Worm (Caenorhabditis elegans) whole organism, young adult: ENCODE data around the gene mop-25.1.

Experiments used
- B0019.2 ChIP-seq: fragments of 200-800 bp; sonication (Bioruptor generic); conservative IDR thresholded peaks from 2 replicates; pipeline ENCODE4 v1.3.6; 2022; ENCODE audit warnings: missing genetic modification reagents, missing genetic modification characterization, missing compliant biosample characterization
- B0261.1 ChIP-seq: sonication (generic microtip); optimal IDR thresholded peaks from 2 replicates; lab custom pipeline; 2016; ENCODE audit warnings: mild to moderate bottlenecking, missing genetic modification characterization, moderate library complexity, missing compliant biosample characterization
- C17E4.6 ChIP-seq: fragments of 200-800 bp; sonication (Bioruptor generic); IDR thresholded peaks from 2 replicates; pipeline ENCODE4 v1.3.6; 2022; ENCODE audit warnings: missing genetic modification reagents, missing genetic modification characterization, missing compliant biosample characterization
- K11D2.4 ChIP-seq: fragments of 200-800 bp; sonication (Bioruptor generic); IDR thresholded peaks from 2 replicates; pipeline ENCODE4 v1.3.6; 2022; ENCODE audit warnings: missing genetic modification reagents, missing genetic modification characterization, missing compliant biosample characterization
- K12H6.12 ChIP-seq: fragments of 200-800 bp; sonication (Bioruptor generic); optimal IDR thresholded peaks from 2 replicates; lab custom pipeline; 2018; ENCODE audit warnings: mild to moderate bottlenecking, missing genetic modification characterization, missing compliant biosample characterization
- Y95B8A.8 ChIP-seq: fragments of 200-800 bp; sonication (Bioruptor generic); IDR thresholded peaks from 2 replicates; pipeline ENCODE4 v1.3.6; 2022; ENCODE audit warnings: missing genetic modification reagents, missing genetic modification characterization, missing compliant biosample characterization
- ZK185.1 ChIP-seq: sonication (generic microtip); optimal IDR thresholded peaks from 2 replicates; lab custom pipeline; 2016; ENCODE audit warnings: mild to moderate bottlenecking, missing genetic modification characterization, missing compliant biosample characterization; ENCODE audit not compliant: poor library complexity, severe bottlenecking
- ama-1 ChIP-seq, 3 experiments: fragments of 150-350 bp in 1 of 3; sonication (generic microtip) in 2 of 3; optimal IDR thresholded peaks; 2 replicates each; lab custom pipeline; 2014 to 2018; ENCODE audit warnings: missing biosample characterization in 2 of 3, missing genetic modification characterization in 2 of 3, missing genetic modification reagents in 2 of 3
- aptf-3 ChIP-seq: fragments of 200-800 bp; sonication (Bioruptor generic); IDR thresholded peaks from 2 replicates; pipeline ENCODE4 v1.3.6; 2022; ENCODE audit warnings: missing genetic modification characterization, missing compliant biosample characterization
- atf-7 ChIP-seq: sonication (generic microtip); optimal IDR thresholded peaks from 2 replicates; lab custom pipeline; 2017; ENCODE audit warnings: mild to moderate bottlenecking, missing genetic modification characterization, missing compliant biosample characterization
- attf-5 ChIP-seq: fragments of 200-800 bp; sonication (Bioruptor generic); optimal IDR thresholded peaks from 2 replicates; lab custom pipeline; 2018; ENCODE audit warnings: mild to moderate bottlenecking, missing genetic modification characterization, missing compliant biosample characterization
- ccch-3 ChIP-seq: fragments of 200-800 bp; sonication (Bioruptor generic); optimal IDR thresholded peaks from 2 replicates; lab custom pipeline; 2018; ENCODE audit warnings: mild to moderate bottlenecking, missing genetic modification characterization, missing compliant biosample characterization
- cebp-1 ChIP-seq, 2 experiments: fragments of 200-800 bp in 1 of 2; sonication (Bioruptor generic) in 1 of 2; sonication (generic microtip) in 1 of 2; IDR thresholded peaks in 1 of 2; optimal IDR thresholded peaks in 1 of 2; 2 replicates each; pipeline versions ENCODE4 v1.3.6 to Lab custom; 2017 to 2022; ENCODE audit warnings: missing compliant biosample characterization in 2 of 2, missing genetic modification characterization in 2 of 2, mild to moderate bottlenecking in 1 of 2, missing genetic modification reagents in 1 of 2, moderate library complexity in 1 of 2
- cebp-2 ChIP-seq: fragments of 200-800 bp; sonication (Bioruptor generic); IDR thresholded peaks from 2 replicates; pipeline ENCODE4 v1.3.6; 2022; ENCODE audit warnings: missing genetic modification characterization, missing compliant biosample characterization
- ceh-27 ChIP-seq: fragments of 200-800 bp; sonication (Bioruptor generic); optimal IDR thresholded peaks from 2 replicates; lab custom pipeline; 2018; ENCODE audit warnings: mild to moderate bottlenecking, missing genetic modification characterization, moderate library complexity, missing compliant biosample characterization
- ceh-79 ChIP-seq: sonication (generic microtip); optimal IDR thresholded peaks from 2 replicates; lab custom pipeline; 2017; ENCODE audit warnings: mild to moderate bottlenecking, missing genetic modification characterization, missing compliant biosample characterization
- dox-1 ChIP-seq: fragments of 200-800 bp; sonication (Bioruptor generic); IDR thresholded peaks from 2 replicates; pipeline ENCODE4 v1.3.6; 2022; ENCODE audit warnings: missing genetic modification reagents, missing genetic modification characterization, missing compliant biosample characterization
- egrh-3 ChIP-seq: fragments of 200-800 bp; sonication (Bioruptor generic); IDR thresholded peaks from 2 replicates; pipeline ENCODE4 v1.3.6; 2022; ENCODE audit warnings: missing genetic modification reagents, missing genetic modification characterization, missing compliant biosample characterization
- ets-4 ChIP-seq: fragments of 200-800 bp; sonication (Bioruptor generic); optimal IDR thresholded peaks from 2 replicates; lab custom pipeline; 2018; ENCODE audit warnings: mild to moderate bottlenecking, missing genetic modification characterization, missing compliant biosample characterization
- hlh-26 ChIP-seq: fragments of 200-800 bp; sonication (Bioruptor generic); conservative IDR thresholded peaks from 2 replicates; pipeline ENCODE4 v1.3.6; 2022; ENCODE audit warnings: missing genetic modification reagents, missing genetic modification characterization, missing compliant biosample characterization
- hmg-1.2 ChIP-seq: fragments of 200-800 bp; sonication (Bioruptor generic); IDR thresholded peaks from 2 replicates; pipeline ENCODE4 v1.3.6; 2022; ENCODE audit warnings: missing genetic modification reagents, missing genetic modification characterization, missing compliant biosample characterization
- lin-35 ChIP-seq, 3 experiments: fragments of 150-350 bp in 2 of 3; sonication (generic microtip) in 1 of 3; optimal IDR thresholded peaks; 2 replicates each; lab custom pipeline; 2014 to 2018; ENCODE audit warnings: missing biosample characterization in 3 of 3, missing genetic modification characterization in 3 of 3, missing genetic modification reagents in 3 of 3
- lin-40 ChIP-seq: sonication (generic microtip); optimal IDR thresholded peaks from 2 replicates; lab custom pipeline; 2016; ENCODE audit warnings: missing genetic modification characterization, mild to moderate bottlenecking, missing compliant biosample characterization, missing genotype, missing genetic modification reagents
- madf-10 ChIP-seq: sonication (generic microtip); optimal IDR thresholded peaks from 2 replicates; lab custom pipeline; 2016; ENCODE audit warnings: mild to moderate bottlenecking, missing genetic modification characterization, missing compliant biosample characterization
- madf-8 ChIP-seq: fragments of 200-800 bp; sonication (Bioruptor generic); conservative IDR thresholded peaks from 2 replicates; pipeline ENCODE4 v1.3.6; 2022; ENCODE audit warnings: missing genetic modification reagents, missing genetic modification characterization, missing compliant biosample characterization
- mcd-1 ChIP-seq: fragments of 200-800 bp; sonication (Bioruptor generic); IDR thresholded peaks from 2 replicates; pipeline ENCODE4 v1.3.6; 2022; ENCODE audit warnings: missing genetic modification reagents, missing genetic modification characterization, missing compliant biosample characterization
- nhr-179 ChIP-seq: sonication (generic microtip); optimal IDR thresholded peaks from 2 replicates; lab custom pipeline; 2016; ENCODE audit warnings: mild to moderate bottlenecking, missing genetic modification characterization, missing compliant biosample characterization
- nhr-80 ChIP-seq: sonication (generic microtip); optimal IDR thresholded peaks from 2 replicates; lab custom pipeline; 2016; ENCODE audit warnings: missing genetic modification characterization, missing compliant biosample characterization
- pbrm-1 ChIP-seq: fragments of 200-800 bp; sonication (Bioruptor generic); IDR thresholded peaks from 2 replicates; pipeline ENCODE4 v1.3.6; 2022; ENCODE audit warnings: missing genetic modification reagents, missing genetic modification characterization, missing compliant biosample characterization
- pha-4 ChIP-seq: fragments of 150-350 bp; sonication (generic microtip); optimal IDR thresholded peaks from 2 replicates; lab custom pipeline; 2014; ENCODE audit warnings: missing biosample characterization, missing genetic modification reagents, missing genetic modification characterization
- rcor-1 ChIP-seq: fragments of 200-800 bp; sonication (Bioruptor generic); IDR thresholded peaks from 2 replicates; pipeline ENCODE4 v1.3.6; 2022; ENCODE audit warnings: missing genetic modification reagents, missing genetic modification characterization, missing compliant biosample characterization
- snpc-4 ChIP-seq, 5 experiments: fragments of 150-350 bp in 1 of 5; sonication (generic microtip) in 4 of 5; optimal IDR thresholded peaks; 2 replicates each; lab custom pipeline; 2014 to 2018; ENCODE audit warnings: missing genetic modification characterization in 5 of 5, missing biosample characterization in 3 of 5, antibody characterized with exemption in 2 of 5, mild to moderate bottlenecking in 2 of 5, missing compliant biosample characterization in 2 of 5, missing genotype in 2 of 5, moderate library complexity in 2 of 5, missing genetic modification reagents in 1 of 5
- somi-1 ChIP-seq: fragments of 200-800 bp; sonication (Bioruptor generic); optimal IDR thresholded peaks from 2 replicates; lab custom pipeline; 2018; ENCODE audit warnings: mild to moderate bottlenecking, missing genetic modification characterization, missing compliant biosample characterization
- tbp1 ChIP-seq: fragments of 200-800 bp; sonication (Bioruptor generic); optimal IDR thresholded peaks from 2 replicates; lab custom pipeline; 2018; ENCODE audit warnings: mild to moderate bottlenecking, missing genetic modification characterization, missing compliant biosample characterization
- zfh-2 ChIP-seq: fragments of 200-800 bp; sonication (Bioruptor generic); conservative IDR thresholded peaks from 2 replicates; pipeline ENCODE4 v1.3.6; 2022; ENCODE audit warnings: missing genetic modification reagents, missing genetic modification characterization, missing compliant biosample characterization
- ztf-22 ChIP-seq: fragments of 200-800 bp; sonication (Bioruptor generic); optimal IDR thresholded peaks from 2 replicates; lab custom pipeline; 2018; ENCODE audit warnings: mild to moderate bottlenecking, missing genetic modification characterization, moderate library complexity, missing compliant biosample characterization
- ztf-25 ChIP-seq: fragments of 200-800 bp; sonication (Bioruptor generic); IDR thresholded peaks from 2 replicates; pipeline ENCODE4 v1.3.6; 2022; ENCODE audit warnings: missing genetic modification reagents, missing genetic modification characterization, missing compliant biosample characterization
- ztf-26 ChIP-seq: sonication (generic microtip); optimal IDR thresholded peaks from 2 replicates; lab custom pipeline; 2017; ENCODE audit warnings: missing genetic modification characterization, missing compliant biosample characterization
- ztf-3 ChIP-seq: fragments of 200-800 bp; sonication (Bioruptor generic); optimal IDR thresholded peaks from 2 replicates; lab custom pipeline; 2018; ENCODE audit warnings: mild to moderate bottlenecking, missing genetic modification characterization, missing compliant biosample characterization

Gene mop-25.1

DNA sequence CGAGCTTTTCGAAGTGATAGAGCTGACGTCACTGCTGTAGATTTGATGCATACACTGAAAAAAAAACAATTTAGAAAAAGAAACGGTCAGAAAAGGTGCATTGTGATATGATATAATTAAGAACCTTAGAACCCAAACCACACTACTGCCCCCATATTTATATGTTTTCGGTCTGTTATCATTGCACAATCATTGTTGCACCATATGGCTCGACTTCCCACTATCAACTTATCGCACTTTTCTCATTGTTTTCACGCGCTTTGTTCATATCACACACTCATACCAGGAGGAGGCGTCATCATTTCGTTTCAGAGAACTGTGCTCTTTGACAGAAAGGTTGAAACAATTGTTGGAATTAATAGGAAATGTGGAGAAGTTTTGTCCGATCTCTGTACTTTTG, 3.1 kb upstream of the mop-25.1 start:
- TF ChIP-seq cebp-2 (GFP tag; lab: Robert Waterston, UW) (0 out of 2 replicates have a peak, but pooled peaks have one; percentile 17), tbp1 (GFP tag; lab: Kevin White, UChicago) (peak; percentile 30), B0261.1 (tag; lab: Kevin White, UChicago) (no peak), atf-7 (tag; lab: Kevin White, UChicago) (peak; percentile 71), ets-4 (peak; percentile 46), pha-4 (tag; lab: Kevin White, UChicago) (no peak), nhr-179 (tag; lab: Kevin White, UChicago) (no peak), madf-10 (tag; lab: Kevin White, UChicago) (peak; percentile 27), nhr-80 (tag; lab: Kevin White, UChicago) (peak; percentile 95), ama-1 (optimal IDR thresholded peaks at IDR 0.05; lab: Kevin White, UChicago) (no peak), ama-1 (GFP tag; optimal IDR thresholded peaks at IDR 0.05; lab: Kevin White, UChicago) (no peak), dox-1 (GFP tag; lab: Robert Waterston, UW) (0 out of 2 replicates have a peak, but pooled peaks have one; percentile 14), ztf-26 (tag; lab: Kevin White, UChicago) (no peak), ztf-22 (GFP tag; lab: Kevin White, UChicago) (peak; percentile 22)

DNA sequence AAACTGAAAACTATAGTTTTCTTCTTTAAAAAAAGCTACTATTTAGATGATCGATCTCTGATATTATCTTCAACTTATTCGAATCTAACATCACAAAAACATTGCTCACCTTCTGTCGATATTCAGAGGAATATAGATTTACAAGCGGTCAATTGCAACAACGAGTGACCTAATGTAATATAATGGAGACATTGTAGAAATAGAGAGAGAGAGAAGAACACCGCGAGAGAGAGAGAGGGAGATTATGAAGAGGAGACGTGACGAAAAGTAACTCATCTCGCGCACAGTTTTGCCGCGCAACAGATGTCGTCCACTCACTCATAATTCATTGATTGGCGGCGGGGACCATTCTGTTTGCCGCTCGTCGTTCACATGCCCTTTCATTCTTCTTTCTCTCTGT, 1.6 kb upstream of the mop-25.1 start:
- 0 out of 2 replicates have a peak, but pooled peaks have one; percentile 22 for TF ChIP-seq dox-1 (GFP tag; lab: Robert Waterston, UW)
- TF ChIP-seq ceh-79 (tag; lab: Kevin White, UChicago) = no peak

DNA sequence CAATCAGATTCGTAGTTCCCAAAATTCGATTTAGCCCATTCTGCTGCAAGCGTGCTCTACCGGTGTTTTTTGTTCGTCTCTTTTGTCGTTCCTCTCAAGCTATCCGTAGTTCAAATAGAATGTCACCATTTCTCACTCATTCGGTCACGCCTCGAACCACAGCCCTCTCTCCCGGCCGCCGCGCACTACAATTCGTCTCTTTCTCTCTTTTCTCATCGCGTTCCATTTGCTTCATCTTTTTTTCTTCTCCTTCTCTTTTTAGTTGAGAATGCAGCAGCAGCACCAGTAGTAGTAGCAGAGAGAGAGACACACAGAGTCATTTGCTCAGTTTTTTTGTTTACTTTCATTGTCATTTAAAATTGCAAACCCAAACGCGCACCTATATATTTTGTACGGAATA, 4.1 kb downstream of the mop-25.1 start, which contains the start of gene hrg-1:
TSS of gene hrg-1 (minus strand) at position 109 of the 400 bp plus-strand sequence.
- TF ChIP-seq egrh-3 (GFP tag; lab: Robert Waterston, UW) (peak; percentile 47; the same call in 1 of the 2 replicates), somi-1 (GFP tag; lab: Kevin White, UChicago) (peak; percentile 8), dox-1 (GFP tag; lab: Robert Waterston, UW) (peak; percentile 39; the same call in 1 of the 2 replicates), tbp1 (GFP tag; lab: Kevin White, UChicago) (peak; percentile 31), ccch-3 (GFP tag; lab: Kevin White, UChicago) (no peak), madf-10 (tag; lab: Kevin White, UChicago) (peak; percentile 16), ztf-3 (GFP tag; lab: Kevin White, UChicago) (no peak), ceh-27 (peak; percentile 34), zfh-2 (peak; percentile 83), K11D2.4 (GFP tag; lab: Robert Waterston, UW) (peak; percentile 36; the same call in 1 of the 2 replicates), mcd-1 (peak; percentile 50), lin-40 (tag; lab: Kevin White, UChicago) (peak; percentile 43), K12H6.12 (tag; lab: Kevin White, UChicago) (peak; percentile 81), Y95B8A.8 (GFP tag; lab: Robert Waterston, UW) (no peak), nhr-80 (tag; lab: Kevin White, UChicago) (peak; percentile 85), pbrm-1 (0 out of 2 replicates have a peak, but pooled peaks have one; percentile 33), lin-35 (GFP tag; optimal IDR thresholded peaks at IDR 0.05; lab: Kevin White, UChicago) (peak in 1 of 3 experiments; percentile 32), hlh-26 (GFP tag; lab: Robert Waterston, UW) (no peak), ZK185.1 (peak; percentile 47), ztf-25 (GFP tag; lab: Robert Waterston, UW) (no peak), madf-8 (GFP tag; lab: Robert Waterston, UW) (no peak), cebp-1 (GFP tag; IDR thresholded peaks at IDR 0.05; lab: Robert Waterston, UW) (no peak), cebp-1 (tag; optimal IDR thresholded peaks at IDR 0.05; lab: Kevin White, UChicago) (peak; percentile 67), attf-5 (GFP tag; lab: Kevin White, UChicago) (peak; percentile 41), C17E4.6 (no peak), B0019.2 (GFP tag; lab: Robert Waterston, UW) (no peak), snpc-4 (GFP tag; optimal IDR thresholded peaks at IDR 0.05; lab: Kevin White, UChicago) (no peak), snpc-4 (tag; optimal IDR thresholded peaks at IDR 0.05; lab: Kevin White, UChicago) (peak in 2 of 4 experiments; percentile 10 to 16), aptf-3 (no peak), rcor-1 (GFP tag; lab: Robert Waterston, UW) (no peak), hmg-1.2 (GFP tag; lab: Robert Waterston, UW) (peak; percentile 53; the same call in 1 of the 2 replicates)
